Worm (Caenorhabditis elegans): ENCODE measurements around the gene ugt-65.

- TF ChIP-seq lin-15B (tag; optimal IDR thresholded peaks at IDR 0.05) (no peak), ama-1 (optimal IDR thresholded peaks at IDR 0.05) (no peak)
Measured at ce11 chrIV:12396645-12397258, 23.7 kb upstream of the ugt-65 start.

All from whole organism, L1 larva.